Worm (Caenorhabditis elegans): ENCODE data around the gene txt-5.
A peak's percentile ranks its signal among the peaks of the same experiment; 100 is the strongest.

ce11 chrV:7848251-7848650 lies 11.3 kb upstream of the txt-5 start:
- TF ChIP-seq T22C8.4 (GFP tag; IDR thresholded peaks at IDR 0.05) = no peak
- peak; percentile 1 for TF ChIP-seq cog-1 (tag; optimal IDR thresholded peaks at IDR 0.05)
- no peak for TF ChIP-seq ref-1 (GFP tag; conservative IDR thresholded peaks at IDR 0.05)
- TF ChIP-seq ztf-23 (GFP tag; IDR thresholded peaks at IDR 0.05) = no peak
- no peak for TF ChIP-seq med-1 (GFP tag; optimal IDR thresholded peaks at IDR 0.05; ENCODE audit: insufficient read depth)
